Worm (Caenorhabditis elegans): ENCODE measurements around the gene K02A2.1.

DNA sequence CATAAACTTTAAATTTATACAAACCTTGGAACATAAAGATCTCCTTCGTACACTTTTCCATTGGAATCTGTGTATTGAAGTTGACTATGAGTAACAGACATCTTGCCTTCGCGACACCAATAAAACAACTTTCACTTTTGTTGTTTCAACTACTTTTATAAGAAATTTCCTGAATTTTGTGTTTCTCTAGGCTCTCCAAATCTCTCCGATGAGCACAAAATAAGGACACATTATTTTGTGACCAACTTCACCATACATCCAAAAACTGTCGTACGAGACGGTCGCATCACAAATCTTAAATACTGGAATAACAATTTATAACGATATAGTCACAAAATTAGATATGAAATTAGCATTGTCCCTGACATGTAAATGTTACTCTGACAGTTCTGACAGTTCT, 23.6 kb downstream of the K02A2.1 start, which contains the start of gene D1022.5:
- TF ChIP-seq him-1 (tag; optimal IDR thresholded peaks at IDR 0.05) (no peak), W03F9.2 (tag; optimal IDR thresholded peaks at IDR 0.05) (no peak), dao-5 (tag; optimal IDR thresholded peaks at IDR 0.05) (no peak)
